Fruit fly (Drosophila melanogaster) S2 (cell line): ENCODE results near the gene Ntf-2r.

ENCODE experiments used
- CG8478 ChIP-seq: fragments of >200 bp; optimal IDR thresholded peaks from 2 replicates; lab custom pipeline; 2018
- CTCF ChIP-seq, 2 experiments: fragments of >200 bp; optimal IDR thresholded peaks; 2 replicates each; lab custom pipeline; 2018

DNA sequence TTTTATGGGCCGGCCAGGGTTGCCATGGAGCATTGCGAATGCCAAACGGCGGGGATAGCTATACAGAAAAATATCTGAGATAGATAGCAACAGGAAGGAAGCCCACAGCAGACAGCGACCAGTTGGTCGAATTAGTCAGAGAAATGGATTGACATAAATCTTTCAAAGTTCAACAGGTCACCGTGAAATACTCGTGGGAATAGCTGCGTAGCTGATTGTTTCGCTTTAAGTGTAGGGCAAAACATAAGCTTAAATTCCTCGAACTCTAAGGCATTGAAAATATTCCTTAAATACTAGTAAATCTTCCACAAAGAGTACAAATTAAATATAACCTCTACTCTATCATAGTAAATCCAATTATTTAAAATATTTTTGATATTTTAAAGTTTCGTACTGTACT is 45.5 kb downstream of the Ntf-2r start:
- TF ChIP-seq CG8478 (lab: Kevin White, UChicago) (no peak), CTCF (optimal IDR thresholded peaks at IDR 0.05; lab: Kevin White, UChicago) (no peak)
